Worm (Caenorhabditis elegans): ENCODE data around the gene cyp-37A1.

DNA sequence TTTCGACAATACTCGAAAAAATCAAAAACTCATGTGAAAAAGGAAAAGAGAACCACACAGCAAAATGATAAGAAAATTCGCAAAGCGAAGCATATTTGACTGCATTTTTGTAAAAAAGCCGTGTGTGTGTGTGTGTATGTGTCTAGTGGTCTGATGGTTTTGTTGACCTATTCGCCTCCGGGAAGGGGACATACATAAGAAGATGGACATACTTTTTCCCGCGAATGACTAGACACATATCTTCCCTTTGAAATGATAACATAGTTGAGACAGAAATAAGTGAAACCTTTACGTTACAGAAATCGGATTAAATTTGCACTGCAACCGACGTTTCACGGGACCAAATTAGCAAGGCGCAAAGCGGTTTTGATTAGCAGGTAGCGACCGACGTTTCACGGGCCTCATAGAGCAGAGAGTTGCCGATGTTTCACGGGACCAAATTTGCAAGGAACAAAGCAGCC is 34.7 kb upstream of the cyp-37A1 start:
- TF ChIP-seq unc-62 (GFP tag; optimal IDR thresholded peaks at IDR 0.05 in 1 of 2) (no peak), unc-62 (tag; optimal IDR thresholded peaks at IDR 0.05) (no peak), nhr-237 (tag; optimal IDR thresholded peaks at IDR 0.05) (no peak), aly-2 (tag; optimal IDR thresholded peaks at IDR 0.05) (no peak), hlh-30 (tag; optimal IDR thresholded peaks at IDR 0.05; ENCODE audit: insufficient read depth) (peak; percentile 50), skn-1 (tag; optimal IDR thresholded peaks at IDR 0.05) (no peak), zag-1 (tag; optimal IDR thresholded peaks at IDR 0.05) (no peak), nhr-76 (tag; optimal IDR thresholded peaks at IDR 0.05) (no peak), dmd-6 (GFP tag; IDR thresholded peaks at IDR 0.05) (peak; percentile 43; the same call in 1 of the 2 replicates), snpc-4 (tag; optimal IDR thresholded peaks at IDR 0.05) (no peak), nhr-77 (tag; optimal IDR thresholded peaks at IDR 0.05) (peak; percentile 89)
